Fruit fly (Drosophila melanogaster) whole organism, embryonic: ENCODE measurements around the gene CG32354.

ENCODE experiments used
- Aef1 ChIP-seq: fragments of 200-800 bp; sonication (Bioruptor generic); IDR thresholded peaks from 3 replicates; pipeline ENCODE4 v1.3.6; 2022; ENCODE audit warnings: missing biosample characterization, missing genetic modification characterization
- CG10366 ChIP-seq: fragments of 200-800 bp; sonication (Bioruptor generic); IDR thresholded peaks from 2 replicates; pipeline ENCODE4 v1.3.6; 2022; ENCODE audit warnings: missing biosample characterization, missing genetic modification characterization
- CG10565 ChIP-seq: fragments of 200-800 bp; sonication (Bioruptor generic); optimal IDR thresholded peaks from 3 replicates; lab custom pipeline; 2016; ENCODE audit warnings: missing biosample characterization, mild to moderate bottlenecking, missing genetic modification characterization
- CG11247 ChIP-seq: fragments of 200-800 bp; sonication (Bioruptor generic); IDR thresholded peaks from 2 replicates; pipeline ENCODE4 v1.3.6; 2022; ENCODE audit warnings: missing biosample characterization, missing genetic modification characterization
- CG11696 ChIP-seq: fragments of 200-800 bp; sonication (Bioruptor generic); IDR thresholded peaks from 2 replicates; pipeline ENCODE4 v1.3.6; 2022; ENCODE audit warnings: missing biosample characterization, missing genetic modification characterization
- CG12071 ChIP-seq: fragments of 200-800 bp; sonication (Bioruptor generic); optimal IDR thresholded peaks from 3 replicates; lab custom pipeline; 2018; ENCODE audit warnings: missing biosample characterization, mild to moderate bottlenecking, missing genetic modification characterization
- CG12219 ChIP-seq: fragments of 200-800 bp; sonication (Bioruptor generic); optimal IDR thresholded peaks from 3 replicates; lab custom pipeline; 2018; ENCODE audit warnings: missing biosample characterization, mild to moderate bottlenecking, missing genetic modification characterization
- CG13624 ChIP-seq: fragments of 200-800 bp; sonication (Bioruptor generic); optimal IDR thresholded peaks from 2 replicates; lab custom pipeline; 2016; ENCODE audit warnings: missing biosample characterization, missing genetic modification characterization
- CG14710 ChIP-seq: fragments of 200-800 bp; sonication (Bioruptor generic); optimal IDR thresholded peaks from 3 replicates; lab custom pipeline; 2019; ENCODE audit warnings: missing biosample characterization, mild to moderate bottlenecking, missing genetic modification characterization, moderate library complexity
- CG18599 ChIP-seq: fragments of 200-800 bp; sonication (Bioruptor generic); optimal IDR thresholded peaks from 3 replicates; lab custom pipeline; 2017; ENCODE audit warnings: missing biosample characterization, missing genetic modification characterization, mild to moderate bottlenecking, moderate library complexity, missing genetic modification reagents
- CG18764 ChIP-seq: fragments of 200-800 bp; sonication (Bioruptor generic); optimal IDR thresholded peaks from 3 replicates; lab custom pipeline; 2016; ENCODE audit warnings: missing biosample characterization, missing genetic modification characterization
- CG33213 ChIP-seq: fragments of 200-800 bp; sonication (Bioruptor generic); optimal IDR thresholded peaks from 3 replicates; lab custom pipeline; 2016; ENCODE audit warnings: missing biosample characterization, missing genetic modification characterization
- CG34422 ChIP-seq: fragments of 200-800 bp; sonication (Bioruptor generic); IDR thresholded peaks from 3 replicates; pipeline ENCODE4 v1.3.6; 2022; ENCODE audit warnings: missing biosample characterization, missing genetic modification characterization
- CG4820 ChIP-seq: fragments of 200-800 bp; sonication (Bioruptor generic); optimal IDR thresholded peaks from 3 replicates; lab custom pipeline; 2016; ENCODE audit warnings: missing biosample characterization, missing genetic modification characterization
- CG5245 ChIP-seq: fragments of 200-800 bp; sonication (Bioruptor generic); optimal IDR thresholded peaks from 3 replicates; lab custom pipeline; 2016; ENCODE audit warnings: missing biosample characterization, missing genetic modification characterization
- CG5953 ChIP-seq: fragments of 200-800 bp; sonication (Bioruptor generic); IDR thresholded peaks from 2 replicates; pipeline ENCODE4 v1.3.6; 2022; ENCODE audit warnings: missing biosample characterization, missing genetic modification characterization
- CG6254 ChIP-seq: fragments of 200-800 bp; sonication (Bioruptor generic); optimal IDR thresholded peaks from 3 replicates; lab custom pipeline; 2017; ENCODE audit warnings: mild to moderate bottlenecking, missing biosample characterization, missing genetic modification reagents, missing genetic modification characterization
- CG6272 ChIP-seq: fragments of 200-800 bp; sonication (Bioruptor generic); IDR thresholded peaks from 2 replicates; pipeline ENCODE4 v1.3.6; 2022; ENCODE audit warnings: missing biosample characterization, missing genetic modification characterization
- CG6813 ChIP-seq: fragments of 200-800 bp; sonication (Bioruptor generic); optimal IDR thresholded peaks from 2 replicates; lab custom pipeline; 2017; ENCODE audit warnings: missing biosample characterization, missing genetic modification characterization, mild to moderate bottlenecking, moderate library complexity, missing genetic modification reagents
- CG7357 ChIP-seq: fragments of 200-800 bp; sonication (Bioruptor generic); IDR thresholded peaks from 3 replicates; pipeline ENCODE4 v1.3.6; 2022; ENCODE audit warnings: missing biosample characterization, missing genetic modification characterization
- CG7786 ChIP-seq: fragments of 200-800 bp; sonication (Bioruptor generic); optimal IDR thresholded peaks from 2 replicates; lab custom pipeline; 2016; ENCODE audit warnings: missing biosample characterization, missing genetic modification characterization
- D ChIP-seq, 2 experiments: fragments of 200-800 bp in 1 of 2; fragments of >200 bp in 1 of 2; sonication (Bioruptor generic) in 1 of 2; optimal IDR thresholded peaks; 2 replicates in 1 of 2; 3 replicates in 1 of 2; lab custom pipeline; 2017; ENCODE audit warnings: mild to moderate bottlenecking in 1 of 2, missing biosample characterization in 1 of 2, missing genetic modification characterization in 1 of 2, missing genetic modification reagents in 1 of 2
- HLH54F ChIP-seq: fragments of 200-800 bp; sonication (Bioruptor generic); optimal IDR thresholded peaks from 3 replicates; lab custom pipeline; 2016; ENCODE audit warnings: missing biosample characterization, missing genetic modification characterization
- Hey ChIP-seq: fragments of 200-800 bp; sonication (Bioruptor generic); optimal IDR thresholded peaks from 3 replicates; lab custom pipeline; 2018; ENCODE audit warnings: missing biosample characterization, mild to moderate bottlenecking, missing genetic modification characterization
- Hr78 ChIP-seq, 2 experiments: fragments of 200-800 bp in 1 of 2; fragments of >200 bp in 1 of 2; sonication (Bioruptor generic) in 1 of 2; optimal IDR thresholded peaks; 2 replicates each; lab custom pipeline; 2017 to 2019; ENCODE audit warnings: missing biosample characterization in 2 of 2, missing genetic modification characterization in 2 of 2, mild to moderate bottlenecking in 1 of 2, moderate library complexity in 1 of 2
- Jarid2 ChIP-seq: fragments of 200-800 bp; sonication (Bioruptor generic); optimal IDR thresholded peaks from 3 replicates; lab custom pipeline; 2017; ENCODE audit warnings: mild to moderate bottlenecking, missing biosample characterization, missing genetic modification reagents, missing genetic modification characterization
- Kr ChIP-seq: fragments of 200-800 bp; sonication (Bioruptor generic); optimal IDR thresholded peaks from 2 replicates; lab custom pipeline; 2017; ENCODE audit warnings: missing biosample characterization, mild to moderate bottlenecking, missing genetic modification characterization
- NfI ChIP-seq: fragments of 200-800 bp; sonication (Bioruptor generic); optimal IDR thresholded peaks from 3 replicates; lab custom pipeline; 2018; ENCODE audit warnings: missing biosample characterization, mild to moderate bottlenecking, missing genetic modification characterization, moderate library complexity
- Oli ChIP-seq: fragments of 200-800 bp; sonication (Bioruptor generic); optimal IDR thresholded peaks from 2 replicates; lab custom pipeline; 2018; ENCODE audit warnings: missing biosample characterization, mild to moderate bottlenecking, missing genetic modification characterization, moderate library complexity
- Poxn ChIP-seq: fragments of 200-800 bp; sonication (Bioruptor generic); IDR thresholded peaks from 2 replicates; pipeline ENCODE4 v1.3.6; 2022; ENCODE audit warnings: missing biosample characterization, missing genetic modification characterization
- Ravus ChIP-seq: fragments of 200-800 bp; sonication (Bioruptor generic); IDR thresholded peaks from 2 replicates; pipeline ENCODE4 v1.3.6; 2022; ENCODE audit warnings: missing biosample characterization, missing genetic modification characterization
- al ChIP-seq: fragments of 200-800 bp; sonication (Bioruptor generic); IDR thresholded peaks from 2 replicates; pipeline ENCODE4 v1.3.6; 2022; ENCODE audit warnings: missing biosample characterization, missing genetic modification characterization
- ash1 ChIP-seq: fragments of 200-800 bp; sonication (Bioruptor generic); optimal IDR thresholded peaks from 2 replicates; lab custom pipeline; 2018; ENCODE audit warnings: missing biosample characterization, mild to moderate bottlenecking, missing genetic modification characterization
- bbx ChIP-seq: fragments of 200-800 bp; sonication (Bioruptor generic); IDR thresholded peaks from 2 replicates; pipeline ENCODE4 v1.3.6; 2022; ENCODE audit warnings: missing biosample characterization, missing genetic modification characterization; ENCODE audit not compliant: partially characterized antibody
- chn ChIP-seq: fragments of 200-800 bp; sonication (Bioruptor generic); optimal IDR thresholded peaks from 2 replicates; lab custom pipeline; 2016; ENCODE audit warnings: missing biosample characterization, missing genetic modification characterization
- crol ChIP-seq: fragments of 200-800 bp; sonication (Bioruptor generic); IDR thresholded peaks from 2 replicates; pipeline ENCODE4 v1.3.6; 2022; ENCODE audit warnings: missing biosample characterization, missing genetic modification characterization
- danr ChIP-seq: fragments of 200-800 bp; sonication (Bioruptor generic); IDR thresholded peaks from 2 replicates; pipeline ENCODE4 v1.3.6; 2022; ENCODE audit warnings: missing biosample characterization, missing genetic modification characterization
- ewg ChIP-seq: fragments of 200-800 bp; sonication (Bioruptor generic); optimal IDR thresholded peaks from 3 replicates; lab custom pipeline; 2017; ENCODE audit warnings: mild to moderate bottlenecking, missing biosample characterization, missing genetic modification reagents, missing genetic modification characterization
- fd102C ChIP-seq: fragments of 200-800 bp; sonication (Bioruptor generic); optimal IDR thresholded peaks from 2 replicates; lab custom pipeline; 2018; ENCODE audit warnings: missing biosample characterization, mild to moderate bottlenecking, missing genetic modification characterization, moderate library complexity
- fd3F ChIP-seq: fragments of 200-800 bp; sonication (Bioruptor generic); optimal IDR thresholded peaks from 2 replicates; lab custom pipeline; 2018; ENCODE audit warnings: missing biosample characterization, mild to moderate bottlenecking, missing genetic modification characterization, moderate library complexity
- ftz-f1 ChIP-seq: fragments of 200-800 bp; sonication (Bioruptor generic); optimal IDR thresholded peaks from 2 replicates; lab custom pipeline; 2016; ENCODE audit warnings: missing biosample characterization, missing genetic modification characterization
- gfzf ChIP-seq: fragments of 200-800 bp; sonication (Bioruptor generic); optimal IDR thresholded peaks from 2 replicates; lab custom pipeline; 2016; ENCODE audit warnings: missing biosample characterization, mild to moderate bottlenecking, missing genetic modification characterization, moderate library complexity
- grau ChIP-seq: fragments of 200-800 bp; optimal IDR thresholded peaks from 3 replicates; lab custom pipeline; 2019; ENCODE audit warnings: missing biosample characterization, mild to moderate bottlenecking, missing genetic modification characterization, moderate library complexity
- gsb ChIP-seq: fragments of 200-800 bp; sonication (Bioruptor generic); IDR thresholded peaks from 2 replicates; pipeline ENCODE4 v1.3.6; 2022; ENCODE audit warnings: missing biosample characterization, missing genetic modification characterization
- her ChIP-seq: fragments of 200-800 bp; sonication (Bioruptor generic); optimal IDR thresholded peaks from 2 replicates; lab custom pipeline; 2016; ENCODE audit warnings: missing biosample characterization, missing genetic modification characterization
- sens-2 ChIP-seq: fragments of 200-800 bp; sonication (Bioruptor generic); IDR thresholded peaks from 2 replicates; pipeline ENCODE4 v1.3.6; 2022; ENCODE audit warnings: missing biosample characterization, missing genetic modification characterization
- sisA ChIP-seq: fragments of 200-800 bp; sonication (Bioruptor generic); IDR thresholded peaks from 2 replicates; pipeline ENCODE4 v1.3.6; 2022; ENCODE audit warnings: missing biosample characterization, missing genetic modification characterization
- tap ChIP-seq: fragments of 200-800 bp; optimal IDR thresholded peaks from 3 replicates; lab custom pipeline; 2019; ENCODE audit warnings: missing biosample characterization, mild to moderate bottlenecking, missing genetic modification characterization, moderate library complexity
- unpg ChIP-seq: fragments of 200-800 bp; sonication (Bioruptor generic); optimal IDR thresholded peaks from 3 replicates; lab custom pipeline; 2018; ENCODE audit warnings: missing biosample characterization, mild to moderate bottlenecking, missing genetic modification characterization, moderate library complexity
- vfl ChIP-seq: fragments of 200-800 bp; sonication (Bioruptor generic); optimal IDR thresholded peaks from 2 replicates; lab custom pipeline; 2016; ENCODE audit warnings: missing biosample characterization, missing genetic modification characterization
- wor ChIP-seq: fragments of 200-800 bp; sonication (Bioruptor generic); IDR thresholded peaks from 2 replicates; pipeline ENCODE4 v1.3.6; 2022; ENCODE audit warnings: missing biosample characterization, missing genetic modification characterization

The CG32354 gene

DNA sequence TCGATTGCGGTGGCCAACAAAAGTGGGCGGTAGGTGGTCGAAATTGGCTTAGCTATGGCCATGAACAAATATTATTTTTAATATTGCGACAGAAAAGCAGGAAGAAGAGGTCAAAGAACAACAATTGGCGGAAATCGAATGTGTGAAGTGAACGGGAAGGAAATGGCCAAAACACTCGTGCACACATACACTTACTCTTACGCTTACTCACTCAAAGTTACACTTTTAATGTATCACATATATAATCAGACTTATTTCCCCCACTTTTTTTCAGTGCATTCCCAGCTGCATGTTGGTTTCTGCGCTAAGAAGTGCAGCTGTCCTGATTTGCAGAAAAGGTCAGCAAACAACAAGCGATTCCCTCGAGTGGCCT lies 26.5 kb upstream of the CG32354 start (continued):
- no peak for TF ChIP-seq CG6813 (GFP tag; lab: Kevin White, UChicago)
- TF ChIP-seq HLH54F (GFP tag; lab: Kevin White, UChicago) = no peak
- 0 out of 3 replicates have a peak, but pooled peaks have one; percentile 7 for TF ChIP-seq CG7357 (GFP tag; lab: Robert Waterston, UW)
- TF ChIP-seq danr (GFP tag; lab: Robert Waterston, UW) = no peak
- TF ChIP-seq CG18599 (GFP tag; lab: Kevin White, UChicago) = peak; percentile 34
- no peak for TF ChIP-seq gsb (GFP tag; lab: Robert Waterston, UW)
- TF ChIP-seq CG14710 = peak; percentile 33
- TF ChIP-seq D (optimal IDR thresholded peaks at IDR 0.05; lab: Kevin White, UChicago) = no peak
- TF ChIP-seq D (GFP tag; optimal IDR thresholded peaks at IDR 0.05; lab: Kevin White, UChicago) = peak; percentile 37
- TF ChIP-seq crol (GFP tag; lab: Robert Waterston, UW) = no peak
- no peak for TF ChIP-seq CG11696
- peak; percentile 16 for TF ChIP-seq CG6254
- no peak for TF ChIP-seq Kr (GFP tag; lab: Kevin White, UChicago)
- TF ChIP-seq sisA (GFP tag; lab: Robert Waterston, UW) = 0 out of 2 replicates have a peak, but pooled peaks have one; percentile 10
- peak in 1 of 2 experiments; percentile 22 for TF ChIP-seq Hr78 (GFP tag; optimal IDR thresholded peaks at IDR 0.05; lab: Kevin White, UChicago)
- TF ChIP-seq Ravus (GFP tag; lab: Robert Waterston, UW) = no peak
- TF ChIP-seq CG12071 (GFP tag; lab: Kevin White, UChicago) = peak; percentile 14
- TF ChIP-seq Poxn = no peak
- no peak for TF ChIP-seq wor (GFP tag; lab: Robert Waterston, UW)
- TF ChIP-seq tap = no peak
- TF ChIP-seq her (GFP tag; lab: Kevin White, UChicago) = no peak
- TF ChIP-seq Jarid2 (GFP tag; lab: Kevin White, UChicago) = no peak
- no peak for TF ChIP-seq CG11247 (GFP tag; lab: Robert Waterston, UW)
- TF ChIP-seq Oli (tag; lab: Kevin White, UChicago) = peak; percentile 28
- TF ChIP-seq ash1 (GFP tag; lab: Kevin White, UChicago) = no peak
- no peak for TF ChIP-seq CG5953 (GFP tag; lab: Robert Waterston, UW)
- TF ChIP-seq unpg = peak; percentile 25
- no peak for TF ChIP-seq CG6272 (GFP tag; lab: Robert Waterston, UW)
- TF ChIP-seq NfI (GFP tag; lab: Kevin White, UChicago) = no peak
- TF ChIP-seq CG4820 = peak; percentile 30
- TF ChIP-seq CG7786 (GFP tag; lab: Kevin White, UChicago) = no peak
- TF ChIP-seq Aef1 (GFP tag; lab: Robert Waterston, UW) = no peak
- no peak for TF ChIP-seq ftz-f1 (GFP tag; lab: Kevin White, UChicago)
- TF ChIP-seq vfl (GFP tag; lab: Kevin White, UChicago) = no peak
- TF ChIP-seq CG12219 (GFP tag; lab: Kevin White, UChicago) = no peak
- no peak for TF ChIP-seq CG5245 (GFP tag; lab: Kevin White, UChicago)
- no peak for TF ChIP-seq CG10366 (GFP tag; lab: Robert Waterston, UW)
- TF ChIP-seq fd3F (GFP tag; lab: Kevin White, UChicago) = no peak
- TF ChIP-seq ewg (GFP tag; lab: Kevin White, UChicago) = no peak
- TF ChIP-seq Hey (tag; lab: Kevin White, UChicago) = no peak
- no peak for TF ChIP-seq CG10565
- no peak for TF ChIP-seq sens-2 (GFP tag; lab: Robert Waterston, UW)
- no peak for TF ChIP-seq CG13624 (GFP tag; lab: Kevin White, UChicago)
- TF ChIP-seq fd102C (GFP tag; lab: Kevin White, UChicago) = no peak
- peak; percentile 0 for TF ChIP-seq grau (tag; lab: Kevin White, UChicago)
- TF ChIP-seq bbx (GFP tag; lab: Robert Waterston, UW) = no peak
- TF ChIP-seq CG33213 (GFP tag; lab: Kevin White, UChicago) = no peak
- no peak for TF ChIP-seq chn (GFP tag; lab: Kevin White, UChicago)
- no peak for TF ChIP-seq CG18764 (GFP tag; lab: Kevin White, UChicago)
- no peak for TF ChIP-seq CG34422 (GFP tag; lab: Robert Waterston, UW)
- TF ChIP-seq al = no peak
- no peak for TF ChIP-seq gfzf (GFP tag; lab: Kevin White, UChicago)
